Worm (Caenorhabditis elegans): ENCODE measurements around the gene M02D8.2.

Gene M02D8.2

ce11 chrX:8714845-8715244 is 24.6 kb upstream of the M02D8.2 start:
- no peak for TF ChIP-seq flt-1 (GFP tag; IDR thresholded peaks at IDR 0.05)
- TF ChIP-seq ztf-29 (GFP tag; IDR thresholded peaks at IDR 0.05) = no peak
- TF ChIP-seq tab-1 (GFP tag; IDR thresholded peaks at IDR 0.05) = no peak
- no peak for TF ChIP-seq klf-2 (GFP tag; conservative IDR thresholded peaks at IDR 0.05)
- no peak for TF ChIP-seq T22C8.4 (GFP tag; IDR thresholded peaks at IDR 0.05)
- no peak for TF ChIP-seq cog-1 (tag; optimal IDR thresholded peaks at IDR 0.05)
- no peak for TF ChIP-seq ref-1 (GFP tag; conservative IDR thresholded peaks at IDR 0.05)
- TF ChIP-seq ztf-23 (GFP tag; IDR thresholded peaks at IDR 0.05) = no peak
- TF ChIP-seq med-1 (GFP tag; optimal IDR thresholded peaks at IDR 0.05; ENCODE audit: insufficient read depth) = no peak

- TF ChIP-seq ztf-23 (GFP tag; IDR thresholded peaks at IDR 0.05) (no peak), flt-1 (GFP tag; IDR thresholded peaks at IDR 0.05) (no peak), cog-1 (tag; optimal IDR thresholded peaks at IDR 0.05) (no peak), med-1 (GFP tag; optimal IDR thresholded peaks at IDR 0.05; ENCODE audit: insufficient read depth) (no peak), tab-1 (GFP tag; IDR thresholded peaks at IDR 0.05) (no peak)
Measured at ce11 chrX:8716822-8717221, 22.7 kb upstream of the M02D8.2 start, which contains the start of gene F53A9.7. Gene F53A9.7, minus strand, starts transcription at chrX:8716922.

- TF ChIP-seq tab-1 (GFP tag; IDR thresholded peaks at IDR 0.05) (no peak), ztf-29 (GFP tag; IDR thresholded peaks at IDR 0.05) (no peak), T22C8.4 (GFP tag; IDR thresholded peaks at IDR 0.05) (no peak), med-1 (GFP tag; optimal IDR thresholded peaks at IDR 0.05; ENCODE audit: insufficient read depth) (no peak), flt-1 (GFP tag; IDR thresholded peaks at IDR 0.05) (no peak), cog-1 (tag; optimal IDR thresholded peaks at IDR 0.05) (no peak), ztf-23 (GFP tag; IDR thresholded peaks at IDR 0.05) (no peak), klf-2 (GFP tag; conservative IDR thresholded peaks at IDR 0.05) (no peak)
Measured at ce11 chrX:8718153-8718552, 21.3 kb upstream of the M02D8.2 start.

- TF ChIP-seq flt-1 (GFP tag; IDR thresholded peaks at IDR 0.05) = no peak
- no peak for TF ChIP-seq ztf-29 (GFP tag; IDR thresholded peaks at IDR 0.05)
- TF ChIP-seq tab-1 (GFP tag; IDR thresholded peaks at IDR 0.05) = no peak
- TF ChIP-seq ztf-23 (GFP tag; IDR thresholded peaks at IDR 0.05) = no peak
- no peak for TF ChIP-seq ref-1 (GFP tag; conservative IDR thresholded peaks at IDR 0.05)
- TF ChIP-seq med-1 (GFP tag; optimal IDR thresholded peaks at IDR 0.05; ENCODE audit: insufficient read depth) = no peak
- TF ChIP-seq cog-1 (tag; optimal IDR thresholded peaks at IDR 0.05) = no peak
- no peak for TF ChIP-seq T22C8.4 (GFP tag; IDR thresholded peaks at IDR 0.05)
- no peak for TF ChIP-seq klf-2 (GFP tag; conservative IDR thresholded peaks at IDR 0.05)
Measured at ce11 chrX:8718856-8719255, 20.6 kb upstream of the M02D8.2 start, which contains the start of gene F53A9.8. Gene F53A9.8, minus strand, starts transcription at chrX:8718904.

- no peak for TF ChIP-seq flt-1 (GFP tag; IDR thresholded peaks at IDR 0.05)
- no peak for TF ChIP-seq ztf-29 (GFP tag; IDR thresholded peaks at IDR 0.05)
- no peak for TF ChIP-seq T22C8.4 (GFP tag; IDR thresholded peaks at IDR 0.05)
- TF ChIP-seq ztf-23 (GFP tag; IDR thresholded peaks at IDR 0.05) = no peak
- TF ChIP-seq tab-1 (GFP tag; IDR thresholded peaks at IDR 0.05) = no peak
- TF ChIP-seq ref-1 (GFP tag; conservative IDR thresholded peaks at IDR 0.05) = no peak
- no peak for TF ChIP-seq med-1 (GFP tag; optimal IDR thresholded peaks at IDR 0.05; ENCODE audit: insufficient read depth)
- TF ChIP-seq klf-2 (GFP tag; conservative IDR thresholded peaks at IDR 0.05) = no peak
- TF ChIP-seq cog-1 (tag; optimal IDR thresholded peaks at IDR 0.05) = no peak
Measured at ce11 chrX:8719888-8720287, 19.6 kb upstream of the M02D8.2 start.

- no peak for TF ChIP-seq cog-1 (tag; optimal IDR thresholded peaks at IDR 0.05)
- TF ChIP-seq flt-1 (GFP tag; IDR thresholded peaks at IDR 0.05) = no peak
- TF ChIP-seq med-1 (GFP tag; optimal IDR thresholded peaks at IDR 0.05; ENCODE audit: insufficient read depth) = no peak
Measured at ce11 chrX:8720658-8721057, 18.8 kb upstream of the M02D8.2 start, which contains the start of gene F53A9.9. Gene F53A9.9, minus strand, starts transcription at chrX:8720758.

- TF ChIP-seq T22C8.4 (GFP tag; IDR thresholded peaks at IDR 0.05) (no peak), cog-1 (tag; optimal IDR thresholded peaks at IDR 0.05) (no peak), ztf-29 (GFP tag; IDR thresholded peaks at IDR 0.05) (no peak), med-1 (GFP tag; optimal IDR thresholded peaks at IDR 0.05; ENCODE audit: insufficient read depth) (no peak), tab-1 (GFP tag; IDR thresholded peaks at IDR 0.05) (no peak), flt-1 (GFP tag; IDR thresholded peaks at IDR 0.05) (no peak), klf-2 (GFP tag; conservative IDR thresholded peaks at IDR 0.05) (no peak), ref-1 (GFP tag; conservative IDR thresholded peaks at IDR 0.05) (no peak), ztf-23 (GFP tag; IDR thresholded peaks at IDR 0.05) (no peak)
Measured at ce11 chrX:8721273-8721672, 18.2 kb upstream of the M02D8.2 start.

- TF ChIP-seq ztf-23 (GFP tag; IDR thresholded peaks at IDR 0.05) (no peak), cog-1 (tag; optimal IDR thresholded peaks at IDR 0.05) (no peak), ztf-29 (GFP tag; IDR thresholded peaks at IDR 0.05) (no peak), flt-1 (GFP tag; IDR thresholded peaks at IDR 0.05) (no peak), T22C8.4 (GFP tag; IDR thresholded peaks at IDR 0.05) (no peak)
Measured at ce11 chrX:8723127-8723600, 16.3 kb upstream of the M02D8.2 start, which contains the start of gene tnt-2. Gene tnt-2, minus strand, starts transcription at chrX:8723550.

ce11 chrX:8723840-8724239 is 15.6 kb upstream of the M02D8.2 start:
- TF ChIP-seq cog-1 (tag; optimal IDR thresholded peaks at IDR 0.05) (peak; percentile 14), tab-1 (GFP tag; IDR thresholded peaks at IDR 0.05) (no peak)

ce11 chrX:8727306-8727705 is 12.2 kb upstream of the M02D8.2 start, which contains the start of gene EGAP4.1:
Gene EGAP4.1, minus strand, starts transcription at chrX:8727406.
- TF ChIP-seq flt-1 (GFP tag; IDR thresholded peaks at IDR 0.05) (no peak), ztf-29 (GFP tag; IDR thresholded peaks at IDR 0.05) (no peak), tab-1 (GFP tag; IDR thresholded peaks at IDR 0.05) (no peak), T22C8.4 (GFP tag; IDR thresholded peaks at IDR 0.05) (no peak), med-1 (GFP tag; optimal IDR thresholded peaks at IDR 0.05; ENCODE audit: insufficient read depth) (no peak), ztf-23 (GFP tag; IDR thresholded peaks at IDR 0.05) (no peak), ref-1 (GFP tag; conservative IDR thresholded peaks at IDR 0.05) (no peak), klf-2 (GFP tag; conservative IDR thresholded peaks at IDR 0.05) (no peak), cog-1 (tag; optimal IDR thresholded peaks at IDR 0.05) (no peak)
